Worm (Caenorhabditis elegans): ENCODE data around the gene clec-215.

DNA sequence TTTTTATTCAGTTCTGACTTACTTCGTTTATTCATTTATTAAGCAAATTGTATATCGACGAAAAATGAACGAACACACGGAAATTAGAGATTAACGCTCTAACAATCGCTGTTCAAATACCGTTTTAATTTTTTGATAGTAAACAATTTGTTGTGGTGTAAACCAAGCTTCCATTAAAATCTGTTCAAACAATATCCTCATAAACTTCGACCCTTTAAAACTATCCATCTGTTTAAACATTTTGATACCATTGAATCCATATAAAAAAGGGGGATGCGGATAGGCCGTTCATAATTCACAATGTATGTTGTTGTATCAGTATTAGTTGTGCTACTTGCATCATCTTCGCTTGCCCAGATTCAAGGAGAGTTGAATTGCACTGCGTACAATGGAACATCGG is 14.4 kb downstream of the clec-215 start, which contains the start of gene F07C4.6:
- TF ChIP-seq dmd-4 (tag; optimal IDR thresholded peaks at IDR 0.05) (no peak), egl-27 (tag; optimal IDR thresholded peaks at IDR 0.05) (no peak), nhr-237 (tag; optimal IDR thresholded peaks at IDR 0.05) (no peak), lin-13 (GFP tag; optimal IDR thresholded peaks at IDR 0.05) (no peak), nhr-21 (tag; optimal IDR thresholded peaks at IDR 0.05) (peak; percentile 24), unc-62 (GFP tag; optimal IDR thresholded peaks at IDR 0.05) (no peak)

Measured in whole organism, L2 larva.